Worm (Caenorhabditis elegans) whole organism, L4/young adult: ENCODE data around the gene K08A2.2.

Source experiments
- W03F9.2 ChIP-seq: fragments of 150-350 bp; optimal IDR thresholded peaks from 2 replicates; lab custom pipeline; 2014; ENCODE audit warnings: missing biosample characterization, missing genetic modification characterization
- dao-5 ChIP-seq: sonication (generic microtip); optimal IDR thresholded peaks from 2 replicates; lab custom pipeline; 2016; ENCODE audit warnings: missing genotype, missing genetic modification characterization, moderate library complexity, missing compliant biosample characterization
- him-1 ChIP-seq: sonication (generic microtip); optimal IDR thresholded peaks from 2 replicates; lab custom pipeline; 2016; ENCODE audit warnings: missing genotype, missing genetic modification reagents, missing genetic modification characterization, missing compliant biosample characterization

ce11 chrII:3002211-3002610 lies 10.8 kb downstream of the K08A2.2 start, which contains the start of gene lido-10:
- TF ChIP-seq dao-5 (no peak), him-1 (tag; lab: Kevin White, UChicago) (no peak), W03F9.2 (tag; lab: Kevin White, UChicago) (no peak)
